Fruit fly (Drosophila melanogaster) whole organism, embryonic: ENCODE results near the gene Tdg.
A peak's percentile ranks its signal among the peaks of the same experiment; 100 is the strongest.

Source experiments
- Atf3 ChIP-seq: fragments of 200-800 bp; sonication (Bioruptor generic); optimal IDR thresholded peaks from 3 replicates; lab custom pipeline; 2016; ENCODE audit warnings: missing biosample characterization, missing genetic modification characterization
- Atf6 ChIP-seq: fragments of 200-800 bp; sonication (Bioruptor generic); IDR thresholded peaks from 2 replicates; pipeline ENCODE4 v1.3.6; 2022; ENCODE audit warnings: missing biosample characterization, missing genetic modification characterization
- B-H2 ChIP-seq: fragments of 200-800 bp; sonication (Bioruptor generic); optimal IDR thresholded peaks from 2 replicates; lab custom pipeline; 2018; ENCODE audit warnings: missing biosample characterization, mild to moderate bottlenecking, missing genetic modification characterization
- BEAF-32 ChIP-seq: fragments of 200-800 bp; sonication (Bioruptor generic); optimal IDR thresholded peaks from 3 replicates; lab custom pipeline; 2017; ENCODE audit warnings: missing biosample characterization, missing genetic modification characterization, mild to moderate bottlenecking, moderate library complexity, missing genetic modification reagents
- Bgb ChIP-seq: fragments of 200-800 bp; sonication (Bioruptor generic); IDR thresholded peaks from 2 replicates; pipeline ENCODE4 v1.3.6; 2022; ENCODE audit warnings: missing biosample characterization, missing genetic modification characterization; ENCODE audit not compliant: partially characterized antibody
- Bteb2 ChIP-seq: fragments of 200-800 bp; sonication (Bioruptor generic); optimal IDR thresholded peaks from 2 replicates; lab custom pipeline; 2016; ENCODE audit warnings: missing biosample characterization, missing genetic modification characterization
- CG10147 ChIP-seq: fragments of 200-800 bp; sonication (Bioruptor generic); optimal IDR thresholded peaks from 2 replicates; lab custom pipeline; 2019; ENCODE audit warnings: missing biosample characterization, mild to moderate bottlenecking, missing genetic modification characterization, moderate library complexity
- CG11398 ChIP-seq: fragments of 200-800 bp; sonication (Bioruptor generic); optimal IDR thresholded peaks from 2 replicates; lab custom pipeline; 2016; ENCODE audit warnings: missing biosample characterization, missing genetic modification characterization
- CG12769 ChIP-seq: fragments of 200-800 bp; sonication (Bioruptor generic); optimal IDR thresholded peaks from 2 replicates; lab custom pipeline; 2019; ENCODE audit warnings: missing biosample characterization, mild to moderate bottlenecking, missing genetic modification characterization, moderate library complexity
- CG14710 ChIP-seq: fragments of 200-800 bp; sonication (Bioruptor generic); optimal IDR thresholded peaks from 3 replicates; lab custom pipeline; 2019; ENCODE audit warnings: missing biosample characterization, mild to moderate bottlenecking, missing genetic modification characterization, moderate library complexity
- CG1603 ChIP-seq: fragments of 200-800 bp; sonication (Bioruptor generic); optimal IDR thresholded peaks from 2 replicates; lab custom pipeline; 2019; ENCODE audit warnings: missing biosample characterization, mild to moderate bottlenecking, missing genetic modification characterization, moderate library complexity
- CG17829 ChIP-seq: fragments of 200-800 bp; optimal IDR thresholded peaks from 2 replicates; lab custom pipeline; 2019; ENCODE audit warnings: missing biosample characterization, mild to moderate bottlenecking, missing genetic modification characterization, moderate library complexity
- CG30020 ChIP-seq: fragments of 200-800 bp; optimal IDR thresholded peaks from 2 replicates; lab custom pipeline; 2019; ENCODE audit warnings: missing biosample characterization, mild to moderate bottlenecking, missing genetic modification characterization, moderate library complexity
- CG32767 ChIP-seq: fragments of 200-800 bp; sonication (Bioruptor generic); IDR thresholded peaks from 2 replicates; pipeline ENCODE4 v1.3.6; 2022; ENCODE audit warnings: missing biosample characterization, missing genetic modification characterization
- CG34224 ChIP-seq: fragments of 200-800 bp; sonication (Bioruptor generic); IDR thresholded peaks from 3 replicates; pipeline ENCODE4 v1.3.6; 2022; ENCODE audit warnings: missing biosample characterization, missing genetic modification characterization; ENCODE audit not compliant: partially characterized antibody
- CG34376 ChIP-seq: fragments of 200-800 bp; sonication (Bioruptor generic); optimal IDR thresholded peaks from 2 replicates; lab custom pipeline; 2018; ENCODE audit warnings: missing biosample characterization, mild to moderate bottlenecking, missing genetic modification characterization
- CG3995 ChIP-seq: fragments of 200-800 bp; sonication (Bioruptor generic); optimal IDR thresholded peaks from 3 replicates; lab custom pipeline; 2016; ENCODE audit warnings: missing biosample characterization, missing genetic modification characterization
- CG4617 ChIP-seq: fragments of 200-800 bp; sonication (Bioruptor generic); optimal IDR thresholded peaks from 3 replicates; lab custom pipeline; 2016; ENCODE audit warnings: missing biosample characterization, missing genetic modification characterization, borderline replicate concordance
- CG5180 ChIP-seq: fragments of 200-800 bp; sonication (Bioruptor generic); optimal IDR thresholded peaks from 3 replicates; lab custom pipeline; 2017; ENCODE audit warnings: missing biosample characterization, missing genetic modification characterization, mild to moderate bottlenecking, moderate library complexity, missing genetic modification reagents
- CG6765 ChIP-seq: fragments of 200-800 bp; sonication (Bioruptor generic); optimal IDR thresholded peaks from 3 replicates; lab custom pipeline; 2017; ENCODE audit warnings: missing biosample characterization, mild to moderate bottlenecking, missing genetic modification characterization
- CG6854 ChIP-seq: fragments of 200-800 bp; sonication (Bioruptor generic); optimal IDR thresholded peaks from 3 replicates; lab custom pipeline; 2017; ENCODE audit warnings: missing biosample characterization, mild to moderate bottlenecking, missing genetic modification characterization
- CG8290 ChIP-seq, 3 experiments: fragments of 200-800 bp; sonication (Bioruptor generic); optimal IDR thresholded peaks; 2 replicates each; lab custom pipeline; 2016 to 2019; ENCODE audit warnings: missing biosample characterization in 3 of 3, missing genetic modification characterization in 3 of 3, mild to moderate bottlenecking in 2 of 3, moderate library complexity in 1 of 3
- CG9437 ChIP-seq: fragments of 200-800 bp; sonication (Bioruptor generic); optimal IDR thresholded peaks from 2 replicates; lab custom pipeline; 2018; ENCODE audit warnings: missing biosample characterization, mild to moderate bottlenecking, missing genetic modification characterization
- CG9876 ChIP-seq: fragments of 200-800 bp; sonication (Bioruptor generic); optimal IDR thresholded peaks from 2 replicates; lab custom pipeline; 2016; ENCODE audit warnings: missing biosample characterization, missing genetic modification characterization
- E2f2 ChIP-seq: fragments of 200-800 bp; sonication (Bioruptor generic); IDR thresholded peaks from 2 replicates; pipeline ENCODE4 v1.3.6; 2022; ENCODE audit warnings: missing biosample characterization, missing genetic modification characterization
- Ets97D ChIP-seq: fragments of 200-800 bp; sonication (Bioruptor generic); optimal IDR thresholded peaks from 3 replicates; lab custom pipeline; 2016; ENCODE audit warnings: missing biosample characterization, missing genetic modification characterization
- HLHmδ ChIP-seq: fragments of 200-800 bp; sonication (Bioruptor generic); optimal IDR thresholded peaks from 2 replicates; lab custom pipeline; 2018; ENCODE audit warnings: missing biosample characterization, mild to moderate bottlenecking, missing genetic modification characterization, moderate library complexity
- HmgD ChIP-seq: fragments of 200-800 bp; sonication (Bioruptor generic); optimal IDR thresholded peaks from 3 replicates; lab custom pipeline; 2016; ENCODE audit warnings: missing biosample characterization, missing genetic modification characterization
- HmgZ ChIP-seq: fragments of 200-800 bp; sonication (Bioruptor generic); optimal IDR thresholded peaks from 2 replicates; lab custom pipeline; 2018; ENCODE audit warnings: missing biosample characterization, mild to moderate bottlenecking, missing genetic modification characterization
- MBD-R2 ChIP-seq: fragments of 200-800 bp; sonication (Bioruptor generic); IDR thresholded peaks from 2 replicates; pipeline ENCODE4 v1.3.6; 2022; ENCODE audit warnings: missing biosample characterization, missing genetic modification characterization
- Med ChIP-seq: fragments of 200-800 bp; sonication (Bioruptor generic); peaks from one replicate; lab custom pipeline; 2016; ENCODE audit warnings: missing biosample characterization, missing genetic modification characterization, mild to moderate bottlenecking, inconsistent platforms, moderate library complexity
- Meics ChIP-seq: fragments of 200-800 bp; sonication (Bioruptor generic); optimal IDR thresholded peaks from 2 replicates; lab custom pipeline; 2017; ENCODE audit warnings: missing biosample characterization, mild to moderate bottlenecking, missing genetic modification characterization
- PHDP ChIP-seq: fragments of 200-800 bp; sonication (Bioruptor generic); optimal IDR thresholded peaks from 3 replicates; lab custom pipeline; 2018; ENCODE audit warnings: missing biosample characterization, mild to moderate bottlenecking, missing genetic modification characterization, moderate library complexity
- Sin3A ChIP-seq: fragments of >200 bp; optimal IDR thresholded peaks from 2 replicates; lab custom pipeline; 2018
- caup ChIP-seq: fragments of 200-800 bp; sonication (Bioruptor generic); optimal IDR thresholded peaks from 3 replicates; lab custom pipeline; 2017; ENCODE audit warnings: missing biosample characterization, mild to moderate bottlenecking, missing genetic modification characterization, moderate library complexity; ENCODE audit not compliant: severe bottlenecking
- corto ChIP-seq: fragments of 200-800 bp; sonication (Bioruptor generic); optimal IDR thresholded peaks from 2 replicates; lab custom pipeline; 2016; ENCODE audit warnings: missing biosample characterization, mild to moderate bottlenecking, missing genetic modification characterization, moderate library complexity
- crp ChIP-seq, 2 experiments: fragments of 200-800 bp; sonication (Bioruptor generic); optimal IDR thresholded peaks; 2 replicates in 1 of 2; 3 replicates in 1 of 2; lab custom pipeline; 2017; ENCODE audit warnings: missing biosample characterization in 2 of 2, missing genetic modification characterization in 2 of 2, mild to moderate bottlenecking in 1 of 2, moderate library complexity in 1 of 2
- esg ChIP-seq: fragments of 200-800 bp; sonication (Bioruptor generic); conservative IDR thresholded peaks from 2 replicates; pipeline ENCODE4 v1.3.6; 2022; ENCODE audit warnings: missing biosample characterization, missing genetic modification characterization
- exex ChIP-seq: fragments of 200-800 bp; sonication (Bioruptor generic); optimal IDR thresholded peaks from 4 replicates; lab custom pipeline; 2018; ENCODE audit warnings: missing biosample characterization, mild to moderate bottlenecking, missing genetic modification characterization, moderate library complexity
- ftz-f1 ChIP-seq: fragments of 200-800 bp; sonication (Bioruptor generic); optimal IDR thresholded peaks from 2 replicates; lab custom pipeline; 2016; ENCODE audit warnings: missing biosample characterization, missing genetic modification characterization
- fu2 ChIP-seq: fragments of 200-800 bp; sonication (Bioruptor generic); optimal IDR thresholded peaks from 2 replicates; lab custom pipeline; 2016; ENCODE audit warnings: missing biosample characterization, missing genetic modification characterization
- grau ChIP-seq: fragments of 200-800 bp; optimal IDR thresholded peaks from 3 replicates; lab custom pipeline; 2019; ENCODE audit warnings: missing biosample characterization, mild to moderate bottlenecking, missing genetic modification characterization, moderate library complexity
- hkb ChIP-seq, 2 experiments: fragments of 200-800 bp in 1 of 2; fragments of >200 bp in 1 of 2; sonication (Bioruptor generic) in 1 of 2; IDR thresholded peaks in 1 of 2; optimal IDR thresholded peaks in 1 of 2; 2 replicates each; pipeline versions ENCODE4 v1.3.6 to Lab custom; 2017 to 2022; ENCODE audit warnings: missing biosample characterization in 1 of 2, missing genetic modification characterization in 1 of 2
- kah ChIP-seq: fragments of 200-800 bp; sonication (Bioruptor generic); optimal IDR thresholded peaks from 2 replicates; lab custom pipeline; 2018; ENCODE audit warnings: missing biosample characterization, mild to moderate bottlenecking, missing genetic modification characterization
- pita ChIP-seq: fragments of 200-800 bp; sonication (Bioruptor generic); optimal IDR thresholded peaks from 2 replicates; lab custom pipeline; 2017; ENCODE audit warnings: missing biosample characterization, mild to moderate bottlenecking, missing genetic modification characterization
- pzg ChIP-seq: fragments of 200-800 bp; sonication (Bioruptor generic); optimal IDR thresholded peaks from 3 replicates; lab custom pipeline; 2018; ENCODE audit warnings: missing biosample characterization, mild to moderate bottlenecking, missing genetic modification characterization, moderate library complexity
- slbo ChIP-seq: fragments of 200-800 bp; sonication (Bioruptor generic); IDR thresholded peaks from 2 replicates; pipeline ENCODE4 v1.3.6; 2022; ENCODE audit warnings: missing biosample characterization, missing genetic modification characterization
- sqz ChIP-seq: fragments of 200-800 bp; sonication (Bioruptor generic); optimal IDR thresholded peaks from 3 replicates; lab custom pipeline; 2018; ENCODE audit warnings: missing biosample characterization, mild to moderate bottlenecking, missing genetic modification characterization
- sug ChIP-seq: fragments of 200-800 bp; optimal IDR thresholded peaks from 2 replicates; lab custom pipeline; 2019; ENCODE audit warnings: missing biosample characterization, mild to moderate bottlenecking, missing genetic modification characterization, moderate library complexity

Gene Tdg

dm6 chr4:557879-558202, 187 bp upstream of the Tdg start, which contains the start of gene Pur-alpha (continued):
- no peak for TF ChIP-seq exex
- TF ChIP-seq CG6765 (GFP tag; lab: Kevin White, UChicago): peak; percentile 11
- peak; percentile 47 for TF ChIP-seq CG12769 (tag; lab: Kevin White, UChicago)
- no peak for TF ChIP-seq CG11398
- TF ChIP-seq sug (tag; lab: Kevin White, UChicago): peak; percentile 1
- peak; percentile 5 for TF ChIP-seq HmgD (GFP tag; lab: Kevin White, UChicago)
- no peak for TF ChIP-seq HLHmδ (GFP tag; lab: Kevin White, UChicago)
- peak; percentile 69 for TF ChIP-seq Sin3A (lab: Kevin White, UChicago)
- peak in 1 of 2 experiments; percentile 16 for TF ChIP-seq crp (GFP tag; optimal IDR thresholded peaks at IDR 0.05; lab: Kevin White, UChicago)
- TF ChIP-seq CG1603 (tag; lab: Kevin White, UChicago): peak; percentile 72
- TF ChIP-seq slbo (GFP tag; lab: Robert Waterston, UW): no peak
- no peak for TF ChIP-seq CG17829 (tag; lab: Kevin White, UChicago)
- TF ChIP-seq CG3995 (GFP tag; lab: Kevin White, UChicago): peak; percentile 76
- no peak for TF ChIP-seq Atf6 (GFP tag; lab: Robert Waterston, UW)
- TF ChIP-seq pita (GFP tag; lab: Kevin White, UChicago): no peak
- TF ChIP-seq CG14710 (tag; lab: Kevin White, UChicago): peak; percentile 5
- TF ChIP-seq CG34224 (GFP tag; lab: Robert Waterston, UW): no peak; the same call in 2 of the 3 replicates
- TF ChIP-seq CG8290 (GFP tag; optimal IDR thresholded peaks at IDR 0.05; lab: Kevin White, UChicago): no peak
- TF ChIP-seq CG8290 (tag; optimal IDR thresholded peaks at IDR 0.05; lab: Kevin White, UChicago): peak in 1 of 2 experiments; percentile 32
- no peak for TF ChIP-seq Atf3 (GFP tag; lab: Kevin White, UChicago)
- peak; percentile 29 for TF ChIP-seq CG30020 (tag; lab: Kevin White, UChicago)
- peak; percentile 100 for TF ChIP-seq CG9437
- TF ChIP-seq BEAF-32 (GFP tag; lab: Kevin White, UChicago): peak; percentile 29
- peak; percentile 76 for TF ChIP-seq pzg (GFP tag; lab: Kevin White, UChicago)
- no peak for TF ChIP-seq kah (GFP tag; lab: Kevin White, UChicago)
- TF ChIP-seq CG34376 (GFP tag; lab: Kevin White, UChicago): peak; percentile 32
- peak; percentile 38 for TF ChIP-seq B-H2 (GFP tag; lab: Kevin White, UChicago)
- peak; percentile 11 for TF ChIP-seq sqz (GFP tag; lab: Kevin White, UChicago)
- peak; percentile 21 for TF ChIP-seq hkb (optimal IDR thresholded peaks at IDR 0.05; lab: Kevin White, UChicago)
- TF ChIP-seq hkb (GFP tag; IDR thresholded peaks at IDR 0.05; lab: Robert Waterston, UW): no peak
- TF ChIP-seq Med (GFP tag; lab: Kevin White, UChicago): peak; percentile 86
- TF ChIP-seq Bgb: peak; percentile 57
- peak; percentile 43 for TF ChIP-seq Bteb2 (GFP tag; lab: Kevin White, UChicago)
- TF ChIP-seq PHDP (tag; lab: Kevin White, UChicago): no peak
- TF ChIP-seq ftz-f1 (GFP tag; lab: Kevin White, UChicago): peak; percentile 51
- TF ChIP-seq MBD-R2: peak; percentile 46; the same call in 1 of the 2 replicates
- TF ChIP-seq caup (GFP tag; lab: Kevin White, UChicago): peak; percentile 14
- peak; percentile 5 for TF ChIP-seq corto
- peak; percentile 16 for TF ChIP-seq CG10147 (GFP tag; lab: Kevin White, UChicago)
- TF ChIP-seq esg: no peak
- peak; percentile 54 for TF ChIP-seq CG6854 (GFP tag; lab: Kevin White, UChicago)
- TF ChIP-seq E2f2 (GFP tag; lab: Robert Waterston, UW): peak; percentile 36
- peak; percentile 15 for TF ChIP-seq grau (tag; lab: Kevin White, UChicago)
- peak; percentile 72 for TF ChIP-seq HmgZ (tag; lab: Kevin White, UChicago)
- TF ChIP-seq CG32767 (GFP tag; lab: Robert Waterston, UW): no peak; the same call in 1 of the 2 replicates
- TF ChIP-seq fu2 (GFP tag; lab: Kevin White, UChicago): no peak
- TF ChIP-seq CG5180 (GFP tag; lab: Kevin White, UChicago): peak; percentile 29
- TF ChIP-seq Meics: peak; percentile 61
- no peak for TF ChIP-seq CG9876 (GFP tag; lab: Kevin White, UChicago)
- TF ChIP-seq Ets97D (GFP tag; lab: Kevin White, UChicago): peak; percentile 19
- no peak for TF ChIP-seq CG4617
